Worm (Caenorhabditis elegans): Measurements from ENCODE around the gene E03H12.7.

DNA sequence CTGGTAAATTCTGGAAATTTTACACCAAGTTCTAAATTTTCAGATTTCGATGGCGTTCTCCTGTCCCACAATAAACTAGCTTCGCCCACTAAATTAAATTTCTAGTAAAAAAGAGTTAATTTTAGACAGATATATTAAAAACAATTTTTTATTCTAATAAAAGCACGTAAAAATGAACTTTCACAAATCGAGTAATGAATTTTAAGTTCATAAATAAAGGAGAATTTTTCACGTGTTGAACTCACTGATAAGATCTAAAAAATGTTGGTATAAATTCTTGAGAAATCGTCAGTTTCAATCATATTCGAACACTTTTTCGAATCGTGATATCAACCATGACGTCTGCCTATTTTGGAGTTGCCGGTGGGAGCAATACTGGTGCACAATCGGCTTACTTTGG lies 7.4 kb upstream of the E03H12.7 start, which contains the start of gene ssq-2:
- TF ChIP-seq unc-55 (GFP tag; optimal IDR thresholded peaks at IDR 0.05) (no peak), ama-1 (optimal IDR thresholded peaks at IDR 0.05) (no peak), lin-39 (tag; optimal IDR thresholded peaks at IDR 0.05) (no peak)
